Fruit fly (Drosophila melanogaster): Measurements from ENCODE around the gene CG6282.
A peak's percentile ranks its signal among the peaks of the same experiment; 100 is the strongest.

Gene CG6282

dm6 chr3L:8633614-8634325 is 29.3 kb downstream of the CG6282 start, which contains the start of gene Cdc6 (continued):
- no peak for TF ChIP-seq Ravus (GFP tag; IDR thresholded peaks at IDR 0.05)
- no peak for TF ChIP-seq CG10209 (GFP tag; optimal IDR thresholded peaks at IDR 0.05)
- no peak for TF ChIP-seq otp (GFP tag; IDR thresholded peaks at IDR 0.05)
- TF ChIP-seq stc (GFP tag; IDR thresholded peaks at IDR 0.05), result no peak
- TF ChIP-seq nom (GFP tag; optimal IDR thresholded peaks at IDR 0.05), result no peak
- no peak for TF ChIP-seq CG14860 (GFP tag; IDR thresholded peaks at IDR 0.05; ENCODE audit: partially characterized antibody)
- TF ChIP-seq ttk (GFP tag; IDR thresholded peaks at IDR 0.05), result no peak
- no peak for TF ChIP-seq grn (GFP tag; optimal IDR thresholded peaks at IDR 0.05)
- TF ChIP-seq stwl (tag; optimal IDR thresholded peaks at IDR 0.05), result peak; percentile 58
- no peak for TF ChIP-seq trh (GFP tag; optimal IDR thresholded peaks at IDR 0.05)
- TF ChIP-seq vvl (GFP tag; IDR thresholded peaks at IDR 0.05), result no peak
- TF ChIP-seq CG9876 (GFP tag; optimal IDR thresholded peaks at IDR 0.05), result no peak
- no peak for TF ChIP-seq fd102C (GFP tag; optimal IDR thresholded peaks at IDR 0.05)
- no peak for TF ChIP-seq CrebB (tag; optimal IDR thresholded peaks at IDR 0.05)
- no peak for TF ChIP-seq CG10274 (GFP tag; optimal IDR thresholded peaks at IDR 0.05)
- TF ChIP-seq dimm (GFP tag; IDR thresholded peaks at IDR 0.05), result no peak
- no peak for TF ChIP-seq her (GFP tag; optimal IDR thresholded peaks at IDR 0.05)
- no peak for TF ChIP-seq CG30403 (GFP tag; optimal IDR thresholded peaks at IDR 0.05)
- TF ChIP-seq CG6254 (GFP tag; optimal IDR thresholded peaks at IDR 0.05), result no peak
- peak; percentile 20 for TF ChIP-seq Ets97D (GFP tag; optimal IDR thresholded peaks at IDR 0.05)
- no peak for TF ChIP-seq CG11696 (GFP tag; IDR thresholded peaks at IDR 0.05)
- no peak for TF ChIP-seq prd (optimal IDR thresholded peaks at IDR 0.05)
- TF ChIP-seq prd (GFP tag; IDR thresholded peaks at IDR 0.05), result no peak
- TF ChIP-seq sqz (GFP tag; optimal IDR thresholded peaks at IDR 0.05), result no peak
- peak; percentile 58 for TF ChIP-seq gsb-n (tag; optimal IDR thresholded peaks at IDR 0.05)
- no peak for TF ChIP-seq CG1832 (GFP tag; optimal IDR thresholded peaks at IDR 0.05)
- no peak for TF ChIP-seq MTF-1 (GFP tag; optimal IDR thresholded peaks at IDR 0.05; ENCODE audit: borderline replicate concordance)
- TF ChIP-seq ERR (GFP tag; optimal IDR thresholded peaks at IDR 0.05), result no peak
- TF ChIP-seq grau (tag; optimal IDR thresholded peaks at IDR 0.05), result no peak
- TF ChIP-seq BEAF-32 (GFP tag; optimal IDR thresholded peaks at IDR 0.05), result peak; percentile 46
- TF ChIP-seq CG4707 (GFP tag; optimal IDR thresholded peaks at IDR 0.05), result no peak
- no peak for TF ChIP-seq lilli (GFP tag; optimal IDR thresholded peaks at IDR 0.05)
- no peak for TF ChIP-seq CG15696 (tag; optimal IDR thresholded peaks at IDR 0.05)
- no peak for TF ChIP-seq CG6813 (GFP tag; optimal IDR thresholded peaks at IDR 0.05)
- TF ChIP-seq CG6765 (GFP tag; optimal IDR thresholded peaks at IDR 0.05), result no peak
- TF ChIP-seq CG9609 (GFP tag; optimal IDR thresholded peaks at IDR 0.05), result no peak
- no peak for TF ChIP-seq Dip3 (GFP tag; optimal IDR thresholded peaks at IDR 0.05)
- 0 out of 3 replicates have a peak, but pooled peaks have one; percentile 21 for TF ChIP-seq knrl (GFP tag; IDR thresholded peaks at IDR 0.05; ENCODE audit: partially characterized antibody)
- no peak for TF ChIP-seq pan (optimal IDR thresholded peaks at IDR 0.05)
- no peak for TF ChIP-seq pan (GFP tag; optimal IDR thresholded peaks at IDR 0.05 in 1 of 2, IDR thresholded peaks at IDR 0.05 in 1 of 2)
- TF ChIP-seq CG18764 (GFP tag; optimal IDR thresholded peaks at IDR 0.05), result no peak
- TF ChIP-seq HLH54F (GFP tag; optimal IDR thresholded peaks at IDR 0.05), result no peak
- TF ChIP-seq CG10959 (GFP tag; IDR thresholded peaks at IDR 0.05), result no peak
- TF ChIP-seq unc-4 (GFP tag; IDR thresholded peaks at IDR 0.05; ENCODE audit: partially characterized antibody), result peak; percentile 20; the same call in 1 of the 2 replicates
- no peak for TF ChIP-seq tap (tag; optimal IDR thresholded peaks at IDR 0.05)
- TF ChIP-seq tgo (GFP tag; IDR thresholded peaks at IDR 0.05), result no peak
- TF ChIP-seq Sry-β (GFP tag; optimal IDR thresholded peaks at IDR 0.05), result no peak
- no peak for TF ChIP-seq Abd-B (GFP tag; optimal IDR thresholded peaks at IDR 0.05)
- no peak for TF ChIP-seq gro (GFP tag; optimal IDR thresholded peaks at IDR 0.05)
- no peak for TF ChIP-seq CG31224 (GFP tag; IDR thresholded peaks at IDR 0.05)

All from whole organism, embryonic.